Worm (Caenorhabditis elegans): ENCODE measurements around the gene acs-1.
A peak's percentile ranks its signal among the peaks of the same experiment; 100 is the strongest.

acs-1 gene

DNA sequence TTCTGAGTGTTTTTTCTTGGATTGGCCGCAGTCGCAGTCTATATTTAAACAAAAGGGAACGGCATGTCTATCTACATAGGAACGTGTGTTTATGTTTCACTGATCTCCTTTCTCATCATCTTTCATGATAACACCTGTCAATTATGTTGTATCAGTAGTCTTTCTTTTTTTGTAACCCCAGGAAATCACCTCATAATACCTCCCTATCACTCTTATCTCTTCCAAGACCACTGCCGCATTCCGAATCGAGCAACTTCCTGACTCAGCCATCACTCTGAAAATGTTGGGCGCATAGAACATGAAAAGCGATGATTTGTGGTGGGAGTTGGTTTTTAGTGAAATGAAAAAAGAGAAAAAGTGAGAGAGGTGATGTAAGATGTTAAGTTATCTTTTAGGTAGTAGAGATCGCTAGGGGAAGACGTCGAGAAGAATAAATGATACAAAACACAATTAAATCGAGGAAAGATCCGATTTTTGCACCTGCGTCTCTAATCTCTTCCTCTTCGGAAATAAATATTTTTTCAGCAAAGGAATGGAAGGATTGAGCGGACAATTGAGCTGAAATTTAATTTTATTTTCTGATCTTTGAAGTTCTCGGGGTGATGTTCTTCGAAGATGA, 1.8 kb upstream of the acs-1 start:
- TF ChIP-seq T22C8.4 (GFP tag; IDR thresholded peaks at IDR 0.05) (no peak), cog-1 (tag; optimal IDR thresholded peaks at IDR 0.05) (no peak), ztf-29 (GFP tag; IDR thresholded peaks at IDR 0.05) (no peak), flt-1 (GFP tag; IDR thresholded peaks at IDR 0.05) (no peak), med-1 (GFP tag; optimal IDR thresholded peaks at IDR 0.05; ENCODE audit: insufficient read depth) (no peak), klf-2 (GFP tag; conservative IDR thresholded peaks at IDR 0.05) (no peak), ztf-23 (GFP tag; IDR thresholded peaks at IDR 0.05) (no peak), tab-1 (GFP tag; IDR thresholded peaks at IDR 0.05) (no peak), ref-1 (GFP tag; conservative IDR thresholded peaks at IDR 0.05) (no peak)

DNA sequence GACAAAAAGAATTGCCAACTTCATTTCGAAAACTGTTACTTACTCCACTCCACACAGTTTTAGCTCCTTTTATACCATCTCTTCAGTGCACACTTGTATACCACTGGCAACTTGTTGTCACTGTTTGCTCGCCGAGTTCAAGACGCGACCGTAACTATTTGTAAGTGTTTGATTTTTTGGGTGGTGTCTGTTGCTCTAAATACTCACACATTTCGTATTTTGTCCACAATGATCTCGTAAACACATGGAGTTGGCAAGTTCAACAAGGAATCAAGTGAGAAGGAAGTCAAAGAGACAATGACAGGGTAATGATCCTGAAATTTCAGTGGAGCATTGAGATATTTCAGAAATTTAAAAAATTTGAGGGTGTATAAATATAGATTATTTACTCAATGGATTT, 8.2 kb downstream of the acs-1 start, which contains the start of gene hpo-26:
Gene hpo-26 (minus strand): TSS at position 31 of the 400 bp plus-strand sequence.
- TF ChIP-seq ztf-23 (GFP tag; IDR thresholded peaks at IDR 0.05) (no peak), klf-2 (GFP tag; conservative IDR thresholded peaks at IDR 0.05) (no peak), med-1 (GFP tag; optimal IDR thresholded peaks at IDR 0.05; ENCODE audit: insufficient read depth) (no peak), tab-1 (GFP tag; IDR thresholded peaks at IDR 0.05) (no peak), cog-1 (tag; optimal IDR thresholded peaks at IDR 0.05) (no peak), T22C8.4 (GFP tag; IDR thresholded peaks at IDR 0.05) (no peak), flt-1 (GFP tag; IDR thresholded peaks at IDR 0.05) (no peak), ref-1 (GFP tag; conservative IDR thresholded peaks at IDR 0.05) (no peak), ztf-29 (GFP tag; IDR thresholded peaks at IDR 0.05) (no peak)

DNA sequence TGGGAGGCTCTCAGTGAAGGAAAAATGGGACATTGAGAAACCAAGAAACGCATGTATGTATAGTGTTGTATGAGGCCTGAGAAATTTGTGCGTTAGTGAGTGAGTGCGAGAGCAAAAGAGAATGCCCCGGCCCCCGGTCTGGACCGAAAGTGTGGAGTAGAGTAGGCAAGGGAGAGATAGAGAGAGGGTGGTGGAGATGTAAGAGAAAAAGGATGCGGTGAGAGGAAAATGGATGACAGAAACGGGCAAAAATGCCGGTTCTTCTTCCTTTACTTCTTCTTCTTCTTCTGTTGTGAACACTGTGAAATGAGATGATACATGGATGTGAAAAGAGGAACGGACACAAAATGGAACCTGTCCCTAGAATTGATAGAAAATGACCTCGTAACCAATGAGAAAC, 13.5 kb downstream of the acs-1 start:
- TF ChIP-seq ztf-29 (GFP tag; IDR thresholded peaks at IDR 0.05) (no peak), med-1 (GFP tag; optimal IDR thresholded peaks at IDR 0.05; ENCODE audit: insufficient read depth) (no peak), flt-1 (GFP tag; IDR thresholded peaks at IDR 0.05) (0 out of 2 replicates have a peak, but pooled peaks have one; percentile 42)

ce11 chrV:6541875-6542274, 17.1 kb downstream of the acs-1 start:
- TF ChIP-seq cog-1 (tag; optimal IDR thresholded peaks at IDR 0.05): peak; percentile 21
- TF ChIP-seq ztf-23 (GFP tag; IDR thresholded peaks at IDR 0.05): 0 out of 2 replicates have a peak, but pooled peaks have one; percentile 19
- no peak for TF ChIP-seq tab-1 (GFP tag; IDR thresholded peaks at IDR 0.05)

DNA sequence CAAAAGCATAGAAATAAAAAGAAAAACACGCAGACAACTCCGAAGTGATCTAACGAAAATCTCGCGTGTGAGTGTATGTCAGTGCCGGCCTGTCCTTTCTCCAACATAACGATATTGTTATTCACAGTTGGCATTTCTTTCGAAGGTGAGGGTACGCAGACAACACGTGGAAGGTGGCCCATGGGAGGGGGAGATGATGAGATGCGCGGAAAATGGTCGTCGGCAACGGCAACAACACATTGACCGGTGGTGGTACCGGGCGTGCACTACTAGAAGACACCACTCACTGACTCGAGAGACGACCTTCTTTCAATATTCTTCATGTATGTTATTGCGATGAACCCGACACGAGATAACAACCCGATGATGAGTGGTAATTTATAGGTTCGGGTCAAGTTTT, 20.2 kb downstream of the acs-1 start:
- TF ChIP-seq ztf-23 (GFP tag; IDR thresholded peaks at IDR 0.05): no peak
- TF ChIP-seq flt-1 (GFP tag; IDR thresholded peaks at IDR 0.05): 0 out of 2 replicates have a peak, but pooled peaks have one; percentile 6

DNA sequence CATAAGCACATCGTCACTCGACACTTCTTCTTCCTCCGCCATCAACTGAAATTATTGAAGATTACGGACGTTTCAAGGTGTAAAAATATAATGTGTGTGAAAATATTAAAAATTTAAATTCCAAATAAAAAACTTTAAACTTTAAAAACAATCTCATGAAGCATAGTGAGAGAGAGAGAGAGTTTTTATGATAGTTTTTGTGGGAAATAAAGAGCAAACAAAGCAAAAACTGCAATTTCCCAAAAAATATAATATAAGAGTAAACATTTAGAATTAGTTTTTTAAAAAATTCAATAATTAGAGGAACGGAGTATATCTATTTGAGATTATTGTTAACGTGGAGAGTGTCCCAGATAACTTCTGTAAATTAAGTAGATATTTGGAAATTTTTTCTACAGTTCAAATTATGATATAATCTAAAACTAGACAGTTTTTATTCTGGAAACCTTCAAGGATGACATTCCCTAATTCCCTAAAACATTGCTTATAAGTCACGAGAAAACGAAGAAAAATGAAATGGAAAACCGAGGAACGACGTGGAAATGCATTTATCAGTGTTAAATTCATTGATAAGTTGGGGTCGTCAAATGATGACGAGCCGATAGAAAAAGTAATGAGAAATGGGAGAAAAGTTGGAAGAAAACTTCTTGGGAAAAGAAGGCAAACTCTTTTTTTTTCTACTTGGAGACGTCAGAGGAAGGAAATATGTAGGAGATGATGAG, 21.8 kb downstream of the acs-1 start, which contains the start of gene dre-1:
Gene dre-1 (minus strand): TSS at position 51 of the 722 bp plus-strand sequence.
- no peak for TF ChIP-seq ztf-29 (GFP tag; IDR thresholded peaks at IDR 0.05)
- no peak for TF ChIP-seq ztf-23 (GFP tag; IDR thresholded peaks at IDR 0.05)
- no peak for TF ChIP-seq klf-2 (GFP tag; conservative IDR thresholded peaks at IDR 0.05)
- no peak for TF ChIP-seq T22C8.4 (GFP tag; IDR thresholded peaks at IDR 0.05)

ce11 chrV:6548309-6548708, 23.5 kb downstream of the acs-1 start:
- TF ChIP-seq med-1 (GFP tag; optimal IDR thresholded peaks at IDR 0.05; ENCODE audit: insufficient read depth): no peak
- TF ChIP-seq tab-1 (GFP tag; IDR thresholded peaks at IDR 0.05): no peak
- TF ChIP-seq flt-1 (GFP tag; IDR thresholded peaks at IDR 0.05): no peak
- TF ChIP-seq ztf-23 (GFP tag; IDR thresholded peaks at IDR 0.05): no peak
- TF ChIP-seq klf-2 (GFP tag; conservative IDR thresholded peaks at IDR 0.05): no peak

ce11 chrV:6549148-6549547, 24.4 kb downstream of the acs-1 start, which contains the start of gene K04A8.20:
Gene K04A8.20, plus strand, starts transcription at chrV:6549448.
- TF ChIP-seq T22C8.4 (GFP tag; IDR thresholded peaks at IDR 0.05): no peak
- no peak for TF ChIP-seq ztf-29 (GFP tag; IDR thresholded peaks at IDR 0.05)
- no peak for TF ChIP-seq tab-1 (GFP tag; IDR thresholded peaks at IDR 0.05)
- TF ChIP-seq klf-2 (GFP tag; conservative IDR thresholded peaks at IDR 0.05): no peak
- TF ChIP-seq med-1 (GFP tag; optimal IDR thresholded peaks at IDR 0.05; ENCODE audit: insufficient read depth): no peak
- no peak for TF ChIP-seq cog-1 (tag; optimal IDR thresholded peaks at IDR 0.05)
- no peak for TF ChIP-seq ztf-23 (GFP tag; IDR thresholded peaks at IDR 0.05)
- TF ChIP-seq ref-1 (GFP tag; conservative IDR thresholded peaks at IDR 0.05): no peak
- no peak for TF ChIP-seq flt-1 (GFP tag; IDR thresholded peaks at IDR 0.05)

- TF ChIP-seq med-1 (GFP tag; optimal IDR thresholded peaks at IDR 0.05; ENCODE audit: insufficient read depth): no peak
- no peak for TF ChIP-seq flt-1 (GFP tag; IDR thresholded peaks at IDR 0.05)
- no peak for TF ChIP-seq klf-2 (GFP tag; conservative IDR thresholded peaks at IDR 0.05)
- no peak for TF ChIP-seq ztf-23 (GFP tag; IDR thresholded peaks at IDR 0.05)
- TF ChIP-seq ztf-29 (GFP tag; IDR thresholded peaks at IDR 0.05): no peak
- no peak for TF ChIP-seq ref-1 (GFP tag; conservative IDR thresholded peaks at IDR 0.05)
- TF ChIP-seq cog-1 (tag; optimal IDR thresholded peaks at IDR 0.05): no peak
- TF ChIP-seq tab-1 (GFP tag; IDR thresholded peaks at IDR 0.05): no peak
- TF ChIP-seq T22C8.4 (GFP tag; IDR thresholded peaks at IDR 0.05): no peak
These were observed 25.1 kb downstream of the acs-1 start, which contains the start of gene lipl-4 for ce11 chrV:6549871-6550270. Gene lipl-4, plus strand, starts transcription at chrV:6550171.

- TF ChIP-seq tab-1 (GFP tag; IDR thresholded peaks at IDR 0.05): 0 out of 2 replicates have a peak, but pooled peaks have one; percentile 57
- peak; percentile 51; the same call in 1 of the 2 replicates for TF ChIP-seq ref-1 (GFP tag; conservative IDR thresholded peaks at IDR 0.05)
- TF ChIP-seq flt-1 (GFP tag; IDR thresholded peaks at IDR 0.05): peak; percentile 60; the same call in 1 of the 2 replicates
- TF ChIP-seq med-1 (GFP tag; optimal IDR thresholded peaks at IDR 0.05; ENCODE audit: insufficient read depth): no peak
These were observed 27.1 kb downstream of the acs-1 start, which contains the start of gene twk-10 for ce11 chrV:6551707-6552390. Gene twk-10, plus strand, starts transcription at chrV:6552340.
